Fruit fly (Drosophila melanogaster) whole organism, embryonic: ENCODE results near the gene CG12783.

Experiments used
- ATbp ChIP-seq: fragments of 200-800 bp; sonication (Bioruptor generic); optimal IDR thresholded peaks from 2 replicates; lab custom pipeline; 2017; ENCODE audit warnings: missing biosample characterization, mild to moderate bottlenecking, missing genetic modification characterization, missing genetic modification reagents
- Bgb ChIP-seq: fragments of 200-800 bp; sonication (Bioruptor generic); IDR thresholded peaks from 2 replicates; pipeline ENCODE4 v1.3.6; 2022; ENCODE audit warnings: missing biosample characterization, missing genetic modification characterization; ENCODE audit not compliant: partially characterized antibody
- C15 ChIP-seq: fragments of 200-800 bp; sonication (Bioruptor generic); IDR thresholded peaks from 3 replicates; pipeline ENCODE4 v1.3.6; 2022; ENCODE audit warnings: missing biosample characterization, missing genetic modification characterization
- CG10267 ChIP-seq: fragments of 200-800 bp; sonication (Bioruptor generic); optimal IDR thresholded peaks from 2 replicates; lab custom pipeline; 2018; ENCODE audit warnings: missing biosample characterization, mild to moderate bottlenecking, missing genetic modification characterization, moderate library complexity
- CG10565 ChIP-seq: fragments of 200-800 bp; sonication (Bioruptor generic); optimal IDR thresholded peaks from 3 replicates; lab custom pipeline; 2016; ENCODE audit warnings: missing biosample characterization, mild to moderate bottlenecking, missing genetic modification characterization
- CG11085 ChIP-seq: fragments of 200-800 bp; sonication (Bioruptor generic); IDR thresholded peaks from 2 replicates; pipeline ENCODE4 v1.3.6; 2022; ENCODE audit warnings: missing biosample characterization, missing genetic modification characterization
- CG12155 ChIP-seq: fragments of 200-800 bp; sonication (Bioruptor generic); optimal IDR thresholded peaks from 3 replicates; lab custom pipeline; 2016; ENCODE audit warnings: missing biosample characterization, missing genetic modification characterization
- CG12299 ChIP-seq: fragments of 200-800 bp; sonication (Bioruptor generic); optimal IDR thresholded peaks from 2 replicates; lab custom pipeline; 2018; ENCODE audit warnings: missing biosample characterization, mild to moderate bottlenecking, missing genetic modification characterization
- CG12659 ChIP-seq: fragments of 200-800 bp; sonication (Bioruptor generic); optimal IDR thresholded peaks from 3 replicates; lab custom pipeline; 2017; ENCODE audit warnings: mild to moderate bottlenecking, missing biosample characterization, missing genetic modification reagents, missing genetic modification characterization
- CG14667 ChIP-seq: fragments of 200-800 bp; sonication (Bioruptor generic); IDR thresholded peaks from 2 replicates; pipeline ENCODE4 v1.3.6; 2022; ENCODE audit warnings: missing biosample characterization, missing genetic modification characterization
- CG15601 ChIP-seq: fragments of 200-800 bp; sonication (Bioruptor generic); optimal IDR thresholded peaks from 3 replicates; lab custom pipeline; 2019; ENCODE audit warnings: missing biosample characterization, mild to moderate bottlenecking, missing genetic modification characterization, moderate library complexity
- CG1602 ChIP-seq: fragments of 200-800 bp; sonication (Bioruptor generic); optimal IDR thresholded peaks from 3 replicates; lab custom pipeline; 2016; ENCODE audit warnings: missing biosample characterization, missing genetic modification characterization
- CG1603 ChIP-seq: fragments of 200-800 bp; sonication (Bioruptor generic); optimal IDR thresholded peaks from 2 replicates; lab custom pipeline; 2019; ENCODE audit warnings: missing biosample characterization, mild to moderate bottlenecking, missing genetic modification characterization, moderate library complexity
- CG16813 ChIP-seq: fragments of 200-800 bp; sonication (Bioruptor generic); IDR thresholded peaks from 3 replicates; pipeline ENCODE4 v1.3.6; 2022; ENCODE audit warnings: missing biosample characterization, missing genetic modification characterization; ENCODE audit not compliant: partially characterized antibody
- CG17186 ChIP-seq: fragments of 200-800 bp; sonication (Bioruptor generic); optimal IDR thresholded peaks from 3 replicates; lab custom pipeline; 2017; ENCODE audit warnings: missing biosample characterization, missing genetic modification reagents, missing genetic modification characterization
- CG17568 ChIP-seq: fragments of 200-800 bp; sonication (Bioruptor generic); optimal IDR thresholded peaks from 2 replicates; lab custom pipeline; 2018; ENCODE audit warnings: missing biosample characterization, mild to moderate bottlenecking, missing genetic modification characterization, moderate library complexity
- CG1832 ChIP-seq: fragments of 200-800 bp; sonication (Bioruptor generic); optimal IDR thresholded peaks from 2 replicates; lab custom pipeline; 2017; ENCODE audit warnings: missing biosample characterization, mild to moderate bottlenecking, missing genetic modification characterization, inconsistent platforms
- CG3065 ChIP-seq: fragments of 200-800 bp; sonication (Bioruptor generic); optimal IDR thresholded peaks from 2 replicates; lab custom pipeline; 2016; ENCODE audit warnings: missing biosample characterization, missing genetic modification characterization
- CG33557 ChIP-seq: fragments of 200-800 bp; sonication (Bioruptor generic); optimal IDR thresholded peaks from 2 replicates; lab custom pipeline; 2019; ENCODE audit warnings: missing biosample characterization, mild to moderate bottlenecking, missing genetic modification characterization, moderate library complexity
- CG4282 ChIP-seq: fragments of 200-800 bp; sonication (Bioruptor generic); optimal IDR thresholded peaks from 2 replicates; lab custom pipeline; 2016; ENCODE audit warnings: missing biosample characterization, missing genetic modification characterization
- CG4328 ChIP-seq: fragments of 200-800 bp; sonication (Bioruptor generic); optimal IDR thresholded peaks from 3 replicates; lab custom pipeline; 2017; ENCODE audit warnings: missing biosample characterization, missing genetic modification reagents, missing genetic modification characterization
- CG7745 ChIP-seq: fragments of 200-800 bp; sonication (Bioruptor generic); optimal IDR thresholded peaks from 2 replicates; lab custom pipeline; 2018; ENCODE audit warnings: missing biosample characterization, mild to moderate bottlenecking, missing genetic modification characterization, moderate library complexity
- CG7786 ChIP-seq: fragments of 200-800 bp; sonication (Bioruptor generic); optimal IDR thresholded peaks from 2 replicates; lab custom pipeline; 2016; ENCODE audit warnings: missing biosample characterization, missing genetic modification characterization
- CG7963 ChIP-seq: fragments of 200-800 bp; sonication (Bioruptor generic); IDR thresholded peaks from 3 replicates; pipeline ENCODE4 v1.3.6; 2022; ENCODE audit warnings: missing biosample characterization, missing genetic modification characterization; ENCODE audit not compliant: partially characterized antibody
- CG8089 ChIP-seq: fragments of 200-800 bp; sonication (Bioruptor generic); optimal IDR thresholded peaks from 3 replicates; lab custom pipeline; 2016; ENCODE audit warnings: missing biosample characterization, missing genetic modification characterization
- CG9215 ChIP-seq: fragments of 200-800 bp; sonication (Bioruptor generic); IDR thresholded peaks from 2 replicates; pipeline ENCODE4 v1.3.6; 2022; ENCODE audit warnings: missing biosample characterization, missing genetic modification characterization
- Camta ChIP-seq: fragments of 200-800 bp; sonication (Bioruptor generic); optimal IDR thresholded peaks from 2 replicates; lab custom pipeline; 2016; ENCODE audit warnings: missing biosample characterization, missing genetic modification characterization
- Deaf1 ChIP-seq: fragments of 200-800 bp; optimal IDR thresholded peaks from 3 replicates; lab custom pipeline; 2019; ENCODE audit warnings: missing biosample characterization, mild to moderate bottlenecking, missing genetic modification characterization, moderate library complexity
- Hr3 ChIP-seq: fragments of 200-800 bp; sonication (Bioruptor generic); optimal IDR thresholded peaks from 3 replicates; lab custom pipeline; 2016; ENCODE audit warnings: missing biosample characterization, missing genetic modification characterization
- Hsf ChIP-seq: fragments of 200-800 bp; sonication (Bioruptor generic); optimal IDR thresholded peaks from 3 replicates; lab custom pipeline; 2016; ENCODE audit warnings: missing biosample characterization, missing genetic modification characterization
- Lhr ChIP-seq: fragments of 200-800 bp; sonication (Bioruptor generic); optimal IDR thresholded peaks from 3 replicates; lab custom pipeline; 2017; ENCODE audit warnings: mild to moderate bottlenecking, missing biosample characterization, missing genetic modification reagents, missing genetic modification characterization
- NC2β ChIP-seq: fragments of 200-800 bp; sonication (Bioruptor generic); optimal IDR thresholded peaks from 2 replicates; lab custom pipeline; 2016; ENCODE audit warnings: missing biosample characterization, missing genetic modification characterization
- NfI ChIP-seq: fragments of 200-800 bp; sonication (Bioruptor generic); optimal IDR thresholded peaks from 3 replicates; lab custom pipeline; 2018; ENCODE audit warnings: missing biosample characterization, mild to moderate bottlenecking, missing genetic modification characterization, moderate library complexity
- Poxn ChIP-seq: fragments of 200-800 bp; sonication (Bioruptor generic); IDR thresholded peaks from 2 replicates; pipeline ENCODE4 v1.3.6; 2022; ENCODE audit warnings: missing biosample characterization, missing genetic modification characterization
- Stat92E ChIP-seq, 3 experiments: fragments of >200 bp in 2 of 3; fragments of 200-800 bp in 1 of 3; sonication (Bioruptor generic) in 1 of 3; optimal IDR thresholded peaks; 2 replicates each; lab custom pipeline; 2017 to 2019; ENCODE audit warnings: missing biosample characterization in 3 of 3, missing genetic modification characterization in 3 of 3, mild to moderate bottlenecking in 1 of 3, moderate library complexity in 1 of 3
- YL-1 ChIP-seq: fragments of 200-800 bp; sonication (Bioruptor generic); optimal IDR thresholded peaks from 3 replicates; lab custom pipeline; 2017; ENCODE audit warnings: missing biosample characterization, mild to moderate bottlenecking, missing genetic modification characterization
- ac ChIP-seq: fragments of 200-800 bp; sonication (Bioruptor generic); optimal IDR thresholded peaks from 3 replicates; lab custom pipeline; 2017; ENCODE audit warnings: missing biosample characterization, mild to moderate bottlenecking, missing genetic modification characterization
- bsh ChIP-seq, 2 experiments: fragments of 200-800 bp; sonication (Bioruptor generic); optimal IDR thresholded peaks; 2 replicates each; lab custom pipeline; 2017 to 2018; ENCODE audit warnings: mild to moderate bottlenecking in 2 of 2, missing biosample characterization in 2 of 2, missing genetic modification characterization in 2 of 2, moderate library complexity in 1 of 2
- chif ChIP-seq, 2 experiments: fragments of 200-800 bp; sonication (Bioruptor generic); optimal IDR thresholded peaks; 3 replicates each; lab custom pipeline; 2016; ENCODE audit warnings: missing biosample characterization in 2 of 2, missing genetic modification characterization in 2 of 2
- ci ChIP-seq: fragments of 200-800 bp; sonication (Bioruptor generic); IDR thresholded peaks from 3 replicates; pipeline ENCODE4 v1.3.6; 2022; ENCODE audit warnings: missing biosample characterization, missing genetic modification characterization
- dimm ChIP-seq: fragments of 200-800 bp; sonication (Bioruptor generic); IDR thresholded peaks from 2 replicates; pipeline ENCODE4 v1.3.6; 2022; ENCODE audit warnings: missing biosample characterization, missing genetic modification characterization
- ems ChIP-seq: fragments of 200-800 bp; sonication (Bioruptor generic); optimal IDR thresholded peaks from 3 replicates; lab custom pipeline; 2016; ENCODE audit warnings: missing biosample characterization, missing genetic modification characterization
- gce ChIP-seq: fragments of 200-800 bp; sonication (Bioruptor generic); IDR thresholded peaks from 3 replicates; pipeline ENCODE4 v1.3.6; 2022; ENCODE audit warnings: missing biosample characterization, missing genetic modification characterization
- gem ChIP-seq: fragments of 200-800 bp; sonication (Bioruptor generic); optimal IDR thresholded peaks from 2 replicates; lab custom pipeline; 2019; ENCODE audit warnings: missing biosample characterization, mild to moderate bottlenecking, missing genetic modification characterization, moderate library complexity
- kah ChIP-seq: fragments of 200-800 bp; sonication (Bioruptor generic); optimal IDR thresholded peaks from 2 replicates; lab custom pipeline; 2018; ENCODE audit warnings: missing biosample characterization, mild to moderate bottlenecking, missing genetic modification characterization
- pho ChIP-seq: fragments of 200-800 bp; sonication (Bioruptor generic); optimal IDR thresholded peaks from 2 replicates; lab custom pipeline; 2016; ENCODE audit warnings: missing biosample characterization, missing genetic modification characterization
- ro ChIP-seq: fragments of 200-800 bp; sonication (Bioruptor generic); IDR thresholded peaks from 2 replicates; pipeline ENCODE4 v1.3.6; 2022; ENCODE audit warnings: missing biosample characterization, missing genetic modification characterization
- slp2 ChIP-seq: fragments of 200-800 bp; sonication (Bioruptor generic); optimal IDR thresholded peaks from 2 replicates; lab custom pipeline; 2016; ENCODE audit warnings: missing biosample characterization, missing genetic modification characterization
- ttk ChIP-seq: fragments of 200-800 bp; sonication (Bioruptor generic); IDR thresholded peaks from 2 replicates; pipeline ENCODE4 v2.1.2; 2022; ENCODE audit warnings: missing biosample characterization, missing genetic modification characterization
- z ChIP-seq: fragments of 200-800 bp; sonication (Bioruptor generic); IDR thresholded peaks from 3 replicates; pipeline ENCODE4 v1.3.6; 2022; ENCODE audit warnings: missing biosample characterization, missing genetic modification characterization
- zen2 ChIP-seq: fragments of 200-800 bp; sonication (Bioruptor generic); IDR thresholded peaks from 3 replicates; pipeline ENCODE4 v1.3.6; 2022; ENCODE audit warnings: missing biosample characterization, missing genetic modification characterization; ENCODE audit not compliant: partially characterized antibody

CG12783 gene

dm6 chr3R:16643591-16643990, 30.4 kb upstream of the CG12783 start, which contains the start of gene Arl6IP1 (continued):
- TF ChIP-seq CG8089 (GFP tag; lab: Kevin White, UChicago) (no peak), slp2 (no peak), CG1832 (GFP tag; lab: Kevin White, UChicago) (no peak), CG17568 (GFP tag; lab: Kevin White, UChicago) (no peak), C15 (no peak), Deaf1 (tag; lab: Kevin White, UChicago) (no peak), CG14667 (GFP tag; lab: Robert Waterston, UW) (no peak), z (GFP tag; lab: Robert Waterston, UW) (peak; percentile 80), CG17186 (GFP tag; lab: Kevin White, UChicago) (peak; percentile 4), ci (GFP tag; lab: Robert Waterston, UW) (0 out of 3 replicates have a peak, but pooled peaks have one; percentile 19), ttk (GFP tag; lab: Robert Waterston, UW) (no peak), dimm (no peak), CG7745 (no peak), CG4282 (no peak), CG10267 (peak; percentile 32), CG16813 (GFP tag; lab: Robert Waterston, UW) (peak; percentile 19; the same call in 1 of the 3 replicates), CG15601 (tag; lab: Kevin White, UChicago) (peak; percentile 31), CG7786 (no peak), zen2 (GFP tag; lab: Robert Waterston, UW) (peak; percentile 47; the same call in 1 of the 3 replicates), CG9215 (GFP tag; lab: Robert Waterston, UW) (no peak), ems (GFP tag; lab: Kevin White, UChicago) (no peak), gem (tag; lab: Kevin White, UChicago) (no peak), YL-1 (GFP tag; lab: Kevin White, UChicago) (peak; percentile 56), CG1602 (GFP tag; lab: Kevin White, UChicago) (no peak), pho (GFP tag; lab: Kevin White, UChicago) (no peak), Stat92E (GFP tag; optimal IDR thresholded peaks at IDR 0.05; lab: Kevin White, UChicago) (peak in 1 of 3 experiments; percentile 39), CG12659 (GFP tag; lab: Kevin White, UChicago) (peak; percentile 32), CG7963 (GFP tag; lab: Robert Waterston, UW) (0 out of 3 replicates have a peak, but pooled peaks have one; percentile 39), CG10565 (GFP tag; lab: Kevin White, UChicago) (no peak), NC2β (no peak), Bgb (GFP tag; lab: Robert Waterston, UW) (peak; percentile 61), CG12155 (GFP tag; lab: Kevin White, UChicago) (no peak), CG3065 (GFP tag; lab: Kevin White, UChicago) (no peak), ro (GFP tag; lab: Robert Waterston, UW) (no peak), gce (GFP tag; lab: Robert Waterston, UW) (no peak), Hsf (no peak), Poxn (GFP tag; lab: Robert Waterston, UW) (no peak), CG1603 (peak; percentile 57), CG12299 (no peak), Camta (no peak), ATbp (no peak), chif (GFP tag; optimal IDR thresholded peaks at IDR 0.05; lab: Kevin White, UChicago) (no peak), CG4328 (GFP tag; lab: Kevin White, UChicago) (no peak), Lhr (no peak), ac (GFP tag; lab: Kevin White, UChicago) (no peak), kah (no peak), Hr3 (no peak), NfI (GFP tag; lab: Kevin White, UChicago) (no peak), bsh (GFP tag; optimal IDR thresholded peaks at IDR 0.05; lab: Kevin White, UChicago) (no peak), CG33557 (GFP tag; lab: Kevin White, UChicago) (no peak), CG11085 (GFP tag; lab: Robert Waterston, UW) (no peak)
